Worm (Caenorhabditis elegans) whole organism, L1 larva: ENCODE measurements around the gene W08G11.3.

Source experiments
- ama-1 ChIP-seq: fragments of 150-350 bp; optimal IDR thresholded peaks from 2 replicates; lab custom pipeline; 2014
- ceh-90 ChIP-seq: sonication (generic microtip); optimal IDR thresholded peaks from 2 replicates; lab custom pipeline; 2016; ENCODE audit warnings: missing genetic modification characterization, missing compliant biosample characterization
- nhr-11 ChIP-seq: fragments of 150-350 bp; optimal IDR thresholded peaks from 2 replicates; lab custom pipeline; 2014; ENCODE audit warnings: missing biosample characterization, missing genetic modification characterization
- nhr-12 ChIP-seq: sonication (generic microtip); optimal IDR thresholded peaks from 2 replicates; lab custom pipeline; 2017; ENCODE audit warnings: missing biosample characterization, missing genetic modification characterization
- nhr-237 ChIP-seq: fragments of 150-350 bp; optimal IDR thresholded peaks from 2 replicates; lab custom pipeline; 2014; ENCODE audit warnings: missing biosample characterization, missing genetic modification characterization
- nhr-28 ChIP-seq: fragments of 150-350 bp; optimal IDR thresholded peaks from 2 replicates; lab custom pipeline; 2014; ENCODE audit warnings: missing biosample characterization, missing genetic modification characterization
- pag-3 ChIP-seq: sonication (generic microtip); optimal IDR thresholded peaks from 2 replicates; lab custom pipeline; 2017; ENCODE audit warnings: missing genetic modification characterization, mild to moderate bottlenecking, missing compliant biosample characterization, antibody characterized with exemption, borderline replicate concordance; ENCODE audit not compliant: insufficient read depth
- skn-1 ChIP-seq: fragments of 150-350 bp; optimal IDR thresholded peaks from 2 replicates; lab custom pipeline; 2014; ENCODE audit warnings: missing biosample characterization, missing genetic modification characterization
- snpc-4 ChIP-seq: fragments of 150-350 bp; optimal IDR thresholded peaks from 2 replicates; lab custom pipeline; 2014; ENCODE audit warnings: missing biosample characterization, missing genetic modification characterization
- zag-1 ChIP-seq: fragments of 150-350 bp; optimal IDR thresholded peaks from 2 replicates; lab custom pipeline; 2014; ENCODE audit warnings: missing biosample characterization, missing genetic modification characterization

DNA sequence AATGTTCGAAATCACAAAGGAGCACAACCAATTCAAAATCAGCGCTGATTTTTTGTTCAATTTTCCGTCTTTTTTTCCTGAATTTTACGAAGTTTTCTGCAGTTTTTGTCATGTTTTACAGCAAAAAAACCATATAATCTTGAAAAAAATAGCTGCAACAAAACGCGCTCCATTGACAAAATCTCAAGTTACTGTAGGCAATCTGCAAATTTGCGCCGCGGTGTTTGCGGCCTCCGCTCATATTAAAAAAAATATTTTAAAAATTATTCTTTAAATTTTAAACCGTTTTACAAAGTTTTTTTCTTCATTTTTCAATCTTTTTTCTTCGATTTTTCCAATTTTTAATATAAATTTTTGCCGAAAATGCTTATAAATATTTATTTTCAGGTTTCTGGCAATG lies 37.9 kb downstream of the W08G11.3 start:
- no peak for TF ChIP-seq pag-3 (tag; lab: Kevin White, UChicago)
- no peak for TF ChIP-seq nhr-237 (tag; lab: Kevin White, UChicago)
- TF ChIP-seq zag-1 (tag; lab: Kevin White, UChicago) = no peak
- TF ChIP-seq snpc-4 (tag; lab: Kevin White, UChicago) = no peak
- no peak for TF ChIP-seq nhr-12 (tag; lab: Kevin White, UChicago)
- TF ChIP-seq ceh-90 (tag; lab: Kevin White, UChicago) = no peak
- TF ChIP-seq nhr-28 (tag; lab: Kevin White, UChicago) = no peak
- no peak for TF ChIP-seq skn-1
- no peak for TF ChIP-seq ama-1 (lab: Kevin White, UChicago)
- no peak for TF ChIP-seq nhr-11 (tag; lab: Kevin White, UChicago)
